Fruit fly (Drosophila melanogaster): ENCODE results near the gene Cmpk.

The Cmpk gene

dm6 chr3R:26017294-26017770, 37.9 kb downstream of the Cmpk start (continued):
- no peak for TF ChIP-seq CG3281 (GFP tag; optimal IDR thresholded peaks at IDR 0.05)
- TF ChIP-seq sima (GFP tag; optimal IDR thresholded peaks at IDR 0.05): no peak
- no peak for TF ChIP-seq CG32772 (GFP tag; IDR thresholded peaks at IDR 0.05)
- TF ChIP-seq Rfx (GFP tag; IDR thresholded peaks at IDR 0.05): no peak
- TF ChIP-seq Hr78 (GFP tag; optimal IDR thresholded peaks at IDR 0.05): peak in 1 of 2 experiments; percentile 88
- TF ChIP-seq CG18764 (GFP tag; optimal IDR thresholded peaks at IDR 0.05): no peak
- TF ChIP-seq tna (GFP tag; IDR thresholded peaks at IDR 0.05; ENCODE audit: partially characterized antibody): no peak
- no peak for TF ChIP-seq Mrtf (GFP tag; IDR thresholded peaks at IDR 0.05)
- no peak for TF ChIP-seq CG14441 (GFP tag; IDR thresholded peaks at IDR 0.05)
- TF ChIP-seq CG12104 (GFP tag; optimal IDR thresholded peaks at IDR 0.05): no peak
- no peak for TF ChIP-seq kah (GFP tag; optimal IDR thresholded peaks at IDR 0.05)
- TF ChIP-seq sens (GFP tag): peak; percentile 60
- TF ChIP-seq Pdp1 (GFP tag; optimal IDR thresholded peaks at IDR 0.05): no peak
- no peak for TF ChIP-seq CG13775 (GFP tag; optimal IDR thresholded peaks at IDR 0.05)
- TF ChIP-seq z (GFP tag; IDR thresholded peaks at IDR 0.05): peak; percentile 82; the same call in 2 of the 3 replicates
- TF ChIP-seq jing (GFP tag; optimal IDR thresholded peaks at IDR 0.05): no peak
- TF ChIP-seq MESR4 (GFP tag; optimal IDR thresholded peaks at IDR 0.05): no peak
- no peak for TF ChIP-seq lab (GFP tag; optimal IDR thresholded peaks at IDR 0.05)
- TF ChIP-seq dan (GFP tag; IDR thresholded peaks at IDR 0.05): no peak
- no peak for TF ChIP-seq CG13287 (GFP tag; IDR thresholded peaks at IDR 0.05; ENCODE audit: partially characterized antibody)
- no peak for TF ChIP-seq CG33557 (GFP tag; optimal IDR thresholded peaks at IDR 0.05)
- no peak for TF ChIP-seq hkb (optimal IDR thresholded peaks at IDR 0.05)
- no peak for TF ChIP-seq hkb (GFP tag; IDR thresholded peaks at IDR 0.05)
- TF ChIP-seq CG34224 (GFP tag; IDR thresholded peaks at IDR 0.05; ENCODE audit: partially characterized antibody): no peak
- no peak for TF ChIP-seq lilli (GFP tag; optimal IDR thresholded peaks at IDR 0.05)
- no peak for TF ChIP-seq CG1529 (GFP tag; optimal IDR thresholded peaks at IDR 0.05)
- TF ChIP-seq CG10959 (GFP tag; IDR thresholded peaks at IDR 0.05): no peak
- no peak for TF ChIP-seq CG6175 (GFP tag; IDR thresholded peaks at IDR 0.05)
- TF ChIP-seq CG15696 (tag; optimal IDR thresholded peaks at IDR 0.05): no peak
- TF ChIP-seq CG9609 (GFP tag; optimal IDR thresholded peaks at IDR 0.05): no peak
- TF ChIP-seq pros (GFP tag; optimal IDR thresholded peaks at IDR 0.05): peak; percentile 44
- peak; percentile 37; the same call in 1 of the 3 replicates for TF ChIP-seq Opbp (GFP tag; IDR thresholded peaks at IDR 0.05; ENCODE audit: partially characterized antibody)
- TF ChIP-seq CG13894 (tag; optimal IDR thresholded peaks at IDR 0.05): no peak
- TF ChIP-seq zf30C (GFP tag; optimal IDR thresholded peaks at IDR 0.05): peak; percentile 1
- no peak for TF ChIP-seq Optix (GFP tag; IDR thresholded peaks at IDR 0.05)
- TF ChIP-seq CG8388 (GFP tag; optimal IDR thresholded peaks at IDR 0.05): no peak
- TF ChIP-seq CG11723 (GFP tag; optimal IDR thresholded peaks at IDR 0.05): no peak
- no peak for TF ChIP-seq CG15269 (tag; optimal IDR thresholded peaks at IDR 0.05)
- TF ChIP-seq trh (GFP tag; optimal IDR thresholded peaks at IDR 0.05): no peak
- TF ChIP-seq fru (optimal IDR thresholded peaks at IDR 0.05): no peak
- no peak for TF ChIP-seq Fer2 (tag; optimal IDR thresholded peaks at IDR 0.05)
- peak; percentile 18; the same call in 1 of the 2 replicates for TF ChIP-seq Bgb (GFP tag; IDR thresholded peaks at IDR 0.05; ENCODE audit: partially characterized antibody)
- TF ChIP-seq fu2 (GFP tag; optimal IDR thresholded peaks at IDR 0.05): no peak
- no peak for TF ChIP-seq CG15073 (GFP tag; optimal IDR thresholded peaks at IDR 0.05)
- no peak for TF ChIP-seq jigr1 (GFP tag; IDR thresholded peaks at IDR 0.05)
- no peak for TF ChIP-seq CG17385 (GFP tag; optimal IDR thresholded peaks at IDR 0.05)
- no peak for TF ChIP-seq phol (tag; optimal IDR thresholded peaks at IDR 0.05)
- TF ChIP-seq CG12219 (GFP tag; optimal IDR thresholded peaks at IDR 0.05): no peak
- no peak for TF ChIP-seq CG1602 (GFP tag; optimal IDR thresholded peaks at IDR 0.05)
- no peak for TF ChIP-seq dysf (GFP tag; IDR thresholded peaks at IDR 0.05)
- TF ChIP-seq Adf1 (GFP tag; IDR thresholded peaks at IDR 0.05): peak; percentile 75
- TF ChIP-seq slou (GFP tag; optimal IDR thresholded peaks at IDR 0.05): no peak

Measured in whole organism, embryonic.